Fruit fly (Drosophila melanogaster) whole organism, pupa: ENCODE data around the gene CG14160.
A peak's percentile ranks its signal among the peaks of the same experiment; 100 is the strongest.

Experiments
- CG10348 ChIP-seq: fragments of 200-800 bp; sonication (Bioruptor generic); IDR thresholded peaks from 2 replicates; pipeline ENCODE4 v1.3.6; 2022; ENCODE audit warnings: missing biosample characterization, missing genetic modification characterization
- CG12605 ChIP-seq: fragments of 200-800 bp; sonication (Bioruptor generic); IDR thresholded peaks from 2 replicates; pipeline ENCODE4 v1.3.6; 2022; ENCODE audit warnings: missing biosample characterization, missing genetic modification characterization
- CG13204 ChIP-seq: fragments of 200-800 bp; sonication (Bioruptor generic); optimal IDR thresholded peaks from 2 replicates; lab custom pipeline; 2018; ENCODE audit warnings: missing biosample characterization, mild to moderate bottlenecking, missing genetic modification characterization, moderate library complexity
- CG14655 ChIP-seq: fragments of 200-800 bp; sonication (Bioruptor generic); optimal IDR thresholded peaks from 3 replicates; lab custom pipeline; 2017; ENCODE audit warnings: mild to moderate bottlenecking, missing biosample characterization, missing genetic modification reagents, missing genetic modification characterization
- CG15710 ChIP-seq: fragments of 200-800 bp; sonication (Bioruptor generic); optimal IDR thresholded peaks from 2 replicates; lab custom pipeline; 2018; ENCODE audit warnings: missing biosample characterization, mild to moderate bottlenecking, missing genetic modification characterization, moderate library complexity
- CG17806 ChIP-seq: fragments of 200-800 bp; sonication (Bioruptor generic); optimal IDR thresholded peaks from 2 replicates; lab custom pipeline; 2018; ENCODE audit warnings: missing biosample characterization, mild to moderate bottlenecking, missing genetic modification characterization, moderate library complexity
- CG32121 ChIP-seq: fragments of 200-800 bp; sonication (Bioruptor generic); IDR thresholded peaks from 2 replicates; pipeline ENCODE4 v1.3.6; 2022; ENCODE audit warnings: missing biosample characterization, missing genetic modification characterization
- CG34367 ChIP-seq: fragments of 200-800 bp; sonication (Bioruptor generic); optimal IDR thresholded peaks from 2 replicates; lab custom pipeline; 2018; ENCODE audit warnings: missing biosample characterization, mild to moderate bottlenecking, missing genetic modification characterization
- CG4496 ChIP-seq: fragments of 200-800 bp; sonication (Bioruptor generic); IDR thresholded peaks from 3 replicates; pipeline ENCODE4 v1.3.6; 2022; ENCODE audit warnings: missing biosample characterization, missing genetic modification characterization
- CG8159 ChIP-seq: fragments of 200-800 bp; sonication (Bioruptor generic); optimal IDR thresholded peaks from 3 replicates; lab custom pipeline; 2018; ENCODE audit warnings: missing biosample characterization, mild to moderate bottlenecking, missing genetic modification characterization, moderate library complexity
- CG8301 ChIP-seq: fragments of 200-800 bp; sonication (Bioruptor generic); optimal IDR thresholded peaks from 2 replicates; lab custom pipeline; 2018; ENCODE audit warnings: missing biosample characterization, mild to moderate bottlenecking, missing genetic modification characterization
- CG9948 ChIP-seq: fragments of 200-800 bp; sonication (Bioruptor generic); optimal IDR thresholded peaks from 2 replicates; lab custom pipeline; 2018; ENCODE audit warnings: missing biosample characterization, mild to moderate bottlenecking, missing genetic modification characterization, moderate library complexity
- D1 ChIP-seq: fragments of 200-800 bp; sonication (Bioruptor generic); optimal IDR thresholded peaks from 2 replicates; lab custom pipeline; 2018; ENCODE audit warnings: missing biosample characterization, mild to moderate bottlenecking, missing genetic modification characterization, moderate library complexity
- EcR ChIP-seq: fragments of 200-800 bp; sonication (Bioruptor generic); optimal IDR thresholded peaks from 3 replicates; lab custom pipeline; 2019; ENCODE audit warnings: missing biosample characterization, missing genetic modification characterization, mild to moderate bottlenecking, moderate library complexity, missing genetic modification reagents
- Ets98B ChIP-seq: fragments of 200-800 bp; sonication (Bioruptor generic); IDR thresholded peaks from 2 replicates; pipeline ENCODE4 v1.3.6; 2022; ENCODE audit warnings: missing biosample characterization, missing genetic modification characterization
- Pif1A ChIP-seq: fragments of 200-800 bp; sonication (Bioruptor generic); optimal IDR thresholded peaks from 3 replicates; lab custom pipeline; 2016; ENCODE audit warnings: missing biosample characterization, missing genetic modification characterization
- Pif1B ChIP-seq: fragments of 200-800 bp; sonication (Bioruptor generic); optimal IDR thresholded peaks from 3 replicates; lab custom pipeline; 2016; ENCODE audit warnings: missing biosample characterization, missing genetic modification characterization
- Snoo ChIP-seq: fragments of 200-800 bp; sonication (Bioruptor generic); optimal IDR thresholded peaks from 3 replicates; lab custom pipeline; 2017; ENCODE audit warnings: missing biosample characterization, mild to moderate bottlenecking, missing genetic modification characterization, inconsistent platforms
- fd96Ca ChIP-seq: fragments of 200-800 bp; sonication (Bioruptor generic); IDR thresholded peaks from 3 replicates; pipeline ENCODE4 v1.3.6; 2022; ENCODE audit warnings: missing biosample characterization, missing genetic modification characterization
- gl ChIP-seq: fragments of 200-800 bp; sonication (Bioruptor generic); optimal IDR thresholded peaks from 2 replicates; lab custom pipeline; 2018; ENCODE audit warnings: missing biosample characterization, mild to moderate bottlenecking, missing genetic modification characterization
- rn ChIP-seq: fragments of 200-800 bp; sonication (Bioruptor generic); IDR thresholded peaks from 2 replicates; pipeline ENCODE4 v1.3.6; 2022; ENCODE audit warnings: missing biosample characterization, missing genetic modification characterization

The CG14160 gene

DNA sequence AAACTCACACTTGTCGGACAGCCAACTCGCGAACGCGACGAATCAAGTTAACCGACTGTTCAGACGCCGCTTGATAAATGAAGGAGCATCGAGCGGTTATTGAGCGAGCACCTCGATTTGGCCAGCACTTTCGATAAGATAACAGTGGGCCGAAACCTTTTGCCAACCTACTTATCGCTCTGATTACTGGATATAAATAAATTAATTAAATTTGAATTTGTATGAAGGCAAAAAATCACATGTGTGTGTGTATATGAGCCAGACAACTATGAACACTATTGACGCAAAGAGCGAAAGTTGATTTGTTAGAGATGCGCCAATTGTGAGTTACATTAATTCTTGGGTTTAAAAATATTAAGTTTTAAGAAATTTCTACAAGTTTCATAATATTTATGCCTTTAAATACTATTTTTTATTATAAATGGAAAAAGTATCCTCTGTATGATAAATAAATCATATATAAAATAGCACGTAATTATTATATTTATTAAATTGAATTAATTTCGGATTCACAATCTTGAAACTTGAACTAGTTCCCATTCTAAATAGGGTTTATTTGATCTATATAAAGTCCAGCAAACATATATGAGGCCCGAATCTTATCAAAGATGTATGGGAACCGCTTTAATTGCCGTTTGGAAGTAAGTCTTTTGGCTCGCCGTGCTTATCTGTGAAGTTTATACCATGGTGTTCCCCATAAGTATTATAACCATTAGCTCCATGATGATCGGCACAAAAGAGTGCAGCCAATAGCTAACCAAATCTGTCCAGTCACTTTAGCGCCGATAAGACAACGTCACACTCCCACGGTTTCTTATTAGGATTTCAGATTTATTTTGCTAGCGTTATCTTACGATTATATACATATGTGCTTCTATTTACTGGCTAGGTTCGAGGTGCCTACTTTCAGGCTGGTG, at the start of gene CG14160:
TSS of gene CG14160 (minus strand) at position 51 of the 917 bp plus-strand sequence.
- no peak for TF ChIP-seq CG12605 (GFP tag; lab: Robert Waterston, UW)

DNA sequence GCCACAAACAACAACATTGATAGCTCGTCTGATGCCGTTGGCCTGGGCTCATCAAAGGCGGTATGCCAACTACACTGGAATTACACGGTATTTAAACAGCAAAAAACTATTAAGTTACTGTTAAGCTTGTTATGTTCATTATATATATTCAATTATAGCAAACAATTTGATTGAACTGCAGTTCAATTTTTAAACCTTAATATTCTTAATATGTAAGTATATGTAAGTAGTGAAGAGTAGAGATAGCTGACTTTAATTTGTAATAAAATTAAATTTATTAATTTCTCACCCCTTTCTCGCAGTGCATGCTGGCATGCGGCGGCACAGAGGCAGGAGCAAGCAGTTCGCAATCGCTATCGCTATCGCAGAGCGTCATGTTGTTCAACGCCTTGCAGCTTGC, 21.2 kb upstream of the CG14160 start:
- peak; percentile 33 for TF ChIP-seq CG8301 (tag; lab: Kevin White, UChicago)
- TF ChIP-seq CG8159, result peak; percentile 34
- TF ChIP-seq CG14655, result peak; percentile 57
- TF ChIP-seq CG10348 (GFP tag; lab: Robert Waterston, UW), result no peak

DNA sequence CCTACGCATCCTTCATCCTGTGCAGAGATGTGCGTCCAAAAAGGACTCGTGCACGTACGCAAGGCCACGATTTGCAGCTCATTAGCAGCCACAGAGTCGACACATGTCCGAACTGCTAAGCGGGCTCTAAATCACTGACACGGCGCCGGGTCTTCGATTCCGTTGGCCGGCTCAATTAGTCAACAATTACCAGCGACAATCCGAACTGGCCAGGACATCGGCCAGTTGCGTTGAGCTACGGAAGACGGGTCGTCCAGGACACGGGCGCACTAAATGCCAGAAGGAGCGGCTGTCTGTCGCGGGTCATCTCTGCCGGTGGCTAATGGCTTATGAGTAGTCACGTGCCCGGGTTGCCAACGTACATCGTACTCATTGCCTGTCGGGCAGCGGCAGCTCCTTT, 16.6 kb upstream of the CG14160 start:
- TF ChIP-seq CG34367 (tag; lab: Kevin White, UChicago), result no peak
- TF ChIP-seq CG13204 (GFP tag; lab: Kevin White, UChicago), result no peak
- no peak for TF ChIP-seq CG8159
- no peak for TF ChIP-seq D1 (tag; lab: Kevin White, UChicago)
- TF ChIP-seq CG10348 (GFP tag; lab: Robert Waterston, UW), result no peak
- no peak for TF ChIP-seq EcR (GFP tag; lab: Kevin White, UChicago)
- TF ChIP-seq CG4496, result no peak
- no peak for TF ChIP-seq rn (GFP tag; lab: Robert Waterston, UW)
- TF ChIP-seq CG14655, result no peak
- no peak for TF ChIP-seq Ets98B (GFP tag; lab: Robert Waterston, UW)
- no peak for TF ChIP-seq CG9948
- no peak for TF ChIP-seq fd96Ca
- no peak for TF ChIP-seq CG15710
- no peak for TF ChIP-seq Pif1A (GFP tag; lab: Kevin White, UChicago)
- no peak for TF ChIP-seq Snoo (tag; lab: Kevin White, UChicago)
- no peak for TF ChIP-seq CG8301 (tag; lab: Kevin White, UChicago)
- no peak for TF ChIP-seq CG17806 (tag; lab: Kevin White, UChicago)
- TF ChIP-seq CG32121, result no peak

DNA sequence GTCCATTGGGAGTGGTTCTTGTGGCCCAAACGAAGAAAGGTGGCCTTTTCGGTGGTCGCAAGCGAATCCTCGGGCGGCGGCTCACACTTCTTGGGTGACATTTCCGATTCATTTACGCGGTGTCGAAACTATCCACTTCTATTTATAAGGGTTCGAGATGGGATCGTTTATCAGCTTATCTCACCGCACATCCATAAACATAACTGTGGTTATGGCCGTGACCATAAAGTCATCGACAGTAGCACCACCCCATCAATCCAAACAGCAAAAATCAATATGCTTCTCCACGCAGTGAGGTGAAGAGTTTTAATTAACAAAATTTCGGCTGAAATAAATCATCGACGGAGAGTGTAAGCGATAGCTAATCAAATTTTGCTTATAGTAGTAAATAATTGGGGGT, 11.6 kb upstream of the CG14160 start, which contains the start of gene CG42826:
TSS of gene CG42826 (minus strand) at position 101 of the 400 bp plus-strand sequence.
- TF ChIP-seq Pif1B (GFP tag; lab: Kevin White, UChicago) (no peak), CG8159 (no peak), CG34367 (tag; lab: Kevin White, UChicago) (no peak), CG13204 (GFP tag; lab: Kevin White, UChicago) (no peak), CG17806 (tag; lab: Kevin White, UChicago) (no peak), rn (GFP tag; lab: Robert Waterston, UW) (no peak), Pif1A (GFP tag; lab: Kevin White, UChicago) (no peak), CG15710 (no peak), D1 (tag; lab: Kevin White, UChicago) (no peak), Snoo (tag; lab: Kevin White, UChicago) (no peak), CG8301 (tag; lab: Kevin White, UChicago) (no peak), CG10348 (GFP tag; lab: Robert Waterston, UW) (no peak), EcR (GFP tag; lab: Kevin White, UChicago) (no peak), CG9948 (no peak), CG4496 (no peak), CG32121 (no peak), Ets98B (GFP tag; lab: Robert Waterston, UW) (no peak), gl (tag; lab: Kevin White, UChicago) (no peak)

DNA sequence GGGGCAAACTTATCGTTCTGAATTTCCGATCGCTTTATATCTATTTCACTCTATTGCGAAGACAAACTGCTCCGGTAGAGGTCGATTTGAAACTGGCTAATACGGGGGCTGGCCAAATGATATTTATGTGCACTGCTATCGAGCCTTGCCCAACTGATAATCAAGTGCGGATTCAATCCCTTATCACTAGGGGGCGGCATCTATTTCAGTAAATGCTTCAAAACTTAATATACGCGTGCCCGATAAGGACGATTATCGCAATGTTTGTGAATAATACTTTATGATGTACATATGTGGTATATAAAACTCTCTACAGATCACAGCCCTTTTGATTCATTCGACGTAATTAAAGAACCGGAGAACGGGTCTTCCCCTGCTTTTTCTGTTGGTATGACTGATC, 8.8 kb upstream of the CG14160 start, which contains the start of gene Srg2:
TSS of gene Srg2 (minus strand) at position 101 of the 400 bp plus-strand sequence.
- TF ChIP-seq CG9948 (no peak), EcR (GFP tag; lab: Kevin White, UChicago) (no peak), CG32121 (no peak), CG8159 (no peak), CG12605 (GFP tag; lab: Robert Waterston, UW) (no peak)

DNA sequence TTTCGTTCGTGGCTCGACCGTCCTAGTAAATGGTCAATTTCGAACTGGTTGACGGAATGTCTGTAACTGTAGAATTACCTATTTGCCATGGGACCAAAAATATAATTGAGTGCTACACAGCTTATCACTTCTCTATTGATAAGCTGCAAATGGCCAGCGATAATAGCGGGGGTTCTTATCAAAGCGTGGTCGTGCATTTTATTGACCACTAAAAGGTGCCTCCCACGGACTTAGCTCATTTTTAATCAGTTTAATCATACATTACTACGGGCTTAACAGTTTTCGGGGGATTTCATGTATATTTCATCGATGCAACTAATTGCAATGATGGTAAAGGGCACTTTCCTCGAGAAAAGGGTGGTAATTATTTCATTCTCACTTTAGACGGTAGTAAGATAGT, 5.5 kb upstream of the CG14160 start, which contains the start of gene CG32054:
TSS of gene CG32054 (minus strand) at position 17 of the 400 bp plus-strand sequence.
- TF ChIP-seq CG17806 (tag; lab: Kevin White, UChicago) (no peak), CG8301 (tag; lab: Kevin White, UChicago) (no peak), CG15710 (no peak), CG8159 (no peak), Ets98B (GFP tag; lab: Robert Waterston, UW) (no peak), CG34367 (tag; lab: Kevin White, UChicago) (no peak), Pif1B (GFP tag; lab: Kevin White, UChicago) (no peak), EcR (GFP tag; lab: Kevin White, UChicago) (no peak), Snoo (tag; lab: Kevin White, UChicago) (no peak), CG9948 (no peak), fd96Ca (no peak), Pif1A (GFP tag; lab: Kevin White, UChicago) (no peak), CG32121 (no peak), rn (GFP tag; lab: Robert Waterston, UW) (no peak), CG13204 (GFP tag; lab: Kevin White, UChicago) (no peak), CG12605 (GFP tag; lab: Robert Waterston, UW) (no peak), CG10348 (GFP tag; lab: Robert Waterston, UW) (no peak), CG4496 (no peak), gl (tag; lab: Kevin White, UChicago) (no peak)
- TF ChIP-seq, all 21 proteins: peak for 0
